Fruit fly (Drosophila melanogaster) whole organism, embryonic: ENCODE data around the gene Rpt5.

Source experiments
- BtbVII ChIP-seq: fragments of 200-800 bp; sonication (Bioruptor generic); optimal IDR thresholded peaks from 3 replicates; lab custom pipeline; 2017; ENCODE audit warnings: missing biosample characterization, mild to moderate bottlenecking, missing genetic modification characterization
- CG10366 ChIP-seq: fragments of 200-800 bp; sonication (Bioruptor generic); IDR thresholded peaks from 2 replicates; pipeline ENCODE4 v1.3.6; 2022; ENCODE audit warnings: missing biosample characterization, missing genetic modification characterization
- CG4424 ChIP-seq: fragments of 200-800 bp; sonication (Bioruptor generic); optimal IDR thresholded peaks from 3 replicates; lab custom pipeline; 2016; ENCODE audit warnings: missing biosample characterization, missing genetic modification characterization
- Hr39 ChIP-seq: fragments of >200 bp; optimal IDR thresholded peaks from 2 replicates; lab custom pipeline; 2017
- danr ChIP-seq: fragments of 200-800 bp; sonication (Bioruptor generic); IDR thresholded peaks from 2 replicates; pipeline ENCODE4 v1.3.6; 2022; ENCODE audit warnings: missing biosample characterization, missing genetic modification characterization
- pb ChIP-seq: fragments of 200-800 bp; sonication (Bioruptor generic); optimal IDR thresholded peaks from 3 replicates; lab custom pipeline; 2016; ENCODE audit warnings: missing biosample characterization, missing genetic modification characterization

dm6 chr3R:23724843-23725506, 27.7 kb upstream of the Rpt5 start:
- TF ChIP-seq Hr39 (lab: Kevin White, UChicago): no peak
- no peak for TF ChIP-seq danr
- no peak for TF ChIP-seq pb (GFP tag; lab: Kevin White, UChicago)
- TF ChIP-seq BtbVII (GFP tag; lab: Kevin White, UChicago): no peak
- TF ChIP-seq CG10366 (GFP tag; lab: Robert Waterston, UW): no peak
- no peak for TF ChIP-seq CG4424 (GFP tag; lab: Kevin White, UChicago)
